Fruit fly (Drosophila melanogaster) whole organism, pupa: ENCODE data around the gene CG9150.

Source experiments
- CG13204 ChIP-seq: fragments of 200-800 bp; sonication (Bioruptor generic); optimal IDR thresholded peaks from 2 replicates; lab custom pipeline; 2018; ENCODE audit warnings: missing biosample characterization, mild to moderate bottlenecking, missing genetic modification characterization, moderate library complexity
- CG14655 ChIP-seq: fragments of 200-800 bp; sonication (Bioruptor generic); optimal IDR thresholded peaks from 3 replicates; lab custom pipeline; 2017; ENCODE audit warnings: mild to moderate bottlenecking, missing biosample characterization, missing genetic modification reagents, missing genetic modification characterization
- CG15710 ChIP-seq: fragments of 200-800 bp; sonication (Bioruptor generic); optimal IDR thresholded peaks from 2 replicates; lab custom pipeline; 2018; ENCODE audit warnings: missing biosample characterization, mild to moderate bottlenecking, missing genetic modification characterization, moderate library complexity
- CG17806 ChIP-seq: fragments of 200-800 bp; sonication (Bioruptor generic); optimal IDR thresholded peaks from 2 replicates; lab custom pipeline; 2018; ENCODE audit warnings: missing biosample characterization, mild to moderate bottlenecking, missing genetic modification characterization, moderate library complexity
- CG34367 ChIP-seq: fragments of 200-800 bp; sonication (Bioruptor generic); optimal IDR thresholded peaks from 2 replicates; lab custom pipeline; 2018; ENCODE audit warnings: missing biosample characterization, mild to moderate bottlenecking, missing genetic modification characterization
- CG4496 ChIP-seq: fragments of 200-800 bp; sonication (Bioruptor generic); IDR thresholded peaks from 3 replicates; pipeline ENCODE4 v1.3.6; 2022; ENCODE audit warnings: missing biosample characterization, missing genetic modification characterization
- CG8159 ChIP-seq: fragments of 200-800 bp; sonication (Bioruptor generic); optimal IDR thresholded peaks from 3 replicates; lab custom pipeline; 2018; ENCODE audit warnings: missing biosample characterization, mild to moderate bottlenecking, missing genetic modification characterization, moderate library complexity
- CG8301 ChIP-seq: fragments of 200-800 bp; sonication (Bioruptor generic); optimal IDR thresholded peaks from 2 replicates; lab custom pipeline; 2018; ENCODE audit warnings: missing biosample characterization, mild to moderate bottlenecking, missing genetic modification characterization
- CG9948 ChIP-seq: fragments of 200-800 bp; sonication (Bioruptor generic); optimal IDR thresholded peaks from 2 replicates; lab custom pipeline; 2018; ENCODE audit warnings: missing biosample characterization, mild to moderate bottlenecking, missing genetic modification characterization, moderate library complexity
- EcR ChIP-seq: fragments of 200-800 bp; sonication (Bioruptor generic); optimal IDR thresholded peaks from 3 replicates; lab custom pipeline; 2019; ENCODE audit warnings: missing biosample characterization, missing genetic modification characterization, mild to moderate bottlenecking, moderate library complexity, missing genetic modification reagents
- Snoo ChIP-seq: fragments of 200-800 bp; sonication (Bioruptor generic); optimal IDR thresholded peaks from 3 replicates; lab custom pipeline; 2017; ENCODE audit warnings: missing biosample characterization, mild to moderate bottlenecking, missing genetic modification characterization, inconsistent platforms

dm6 chr2L:6034344-6034743, 34.0 kb downstream of the CG9150 start, which contains the start of gene CG9109:
- TF ChIP-seq CG34367 (tag; lab: Kevin White, UChicago) (no peak), CG13204 (GFP tag; lab: Kevin White, UChicago) (no peak), CG8301 (no peak), CG15710 (tag; lab: Kevin White, UChicago) (no peak), CG9948 (tag; lab: Kevin White, UChicago) (no peak), CG8159 (no peak), EcR (no peak), CG17806 (tag; lab: Kevin White, UChicago) (no peak), CG4496 (GFP tag; lab: Robert Waterston, UW) (no peak), Snoo (tag; lab: Kevin White, UChicago) (no peak), CG14655 (no peak)
